Fruit fly (Drosophila melanogaster) whole organism, embryonic: ENCODE data around the gene Evi5.

ENCODE experiments used
- Awh ChIP-seq: fragments of 200-800 bp; sonication (Bioruptor generic); IDR thresholded peaks from 2 replicates; pipeline ENCODE4, ENCODE4 v1.3.6; 2022; ENCODE audit warnings: missing biosample characterization, missing genetic modification characterization
- Blimp-1 ChIP-seq: fragments of 200-800 bp; sonication (Bioruptor generic); optimal IDR thresholded peaks from 3 replicates; lab custom pipeline; 2018; ENCODE audit warnings: missing biosample characterization, missing genetic modification characterization, mild to moderate bottlenecking, moderate library complexity, missing genetic modification reagents
- CG11696 ChIP-seq: fragments of 200-800 bp; sonication (Bioruptor generic); IDR thresholded peaks from 2 replicates; pipeline ENCODE4 v1.3.6; 2022; ENCODE audit warnings: missing biosample characterization, missing genetic modification characterization
- CG13287 ChIP-seq: fragments of 200-800 bp; sonication (Bioruptor generic); IDR thresholded peaks from 2 replicates; pipeline ENCODE4 v1.3.6; 2022; ENCODE audit warnings: missing biosample characterization, missing genetic modification characterization; ENCODE audit not compliant: partially characterized antibody
- CG14050 ChIP-seq: fragments of 200-800 bp; sonication (Bioruptor generic); IDR thresholded peaks from 3 replicates; pipeline ENCODE4 v1.3.6; 2022; ENCODE audit warnings: missing biosample characterization, missing genetic modification characterization
- CG14667 ChIP-seq: fragments of 200-800 bp; sonication (Bioruptor generic); IDR thresholded peaks from 2 replicates; pipeline ENCODE4 v1.3.6; 2022; ENCODE audit warnings: missing biosample characterization, missing genetic modification characterization
- CG14710 ChIP-seq: fragments of 200-800 bp; sonication (Bioruptor generic); optimal IDR thresholded peaks from 3 replicates; lab custom pipeline; 2019; ENCODE audit warnings: missing biosample characterization, mild to moderate bottlenecking, missing genetic modification characterization, moderate library complexity
- CG16813 ChIP-seq: fragments of 200-800 bp; sonication (Bioruptor generic); IDR thresholded peaks from 3 replicates; pipeline ENCODE4 v1.3.6; 2022; ENCODE audit warnings: missing biosample characterization, missing genetic modification characterization; ENCODE audit not compliant: partially characterized antibody
- CG16863 ChIP-seq: fragments of 200-800 bp; sonication (Bioruptor generic); optimal IDR thresholded peaks from 3 replicates; lab custom pipeline; 2016; ENCODE audit warnings: missing biosample characterization, missing genetic modification characterization
- CG18262 ChIP-seq: fragments of 200-800 bp; optimal IDR thresholded peaks from 3 replicates; lab custom pipeline; 2019; ENCODE audit warnings: missing biosample characterization, mild to moderate bottlenecking, missing genetic modification characterization, moderate library complexity
- CG18599 ChIP-seq: fragments of 200-800 bp; sonication (Bioruptor generic); optimal IDR thresholded peaks from 3 replicates; lab custom pipeline; 2017; ENCODE audit warnings: missing biosample characterization, missing genetic modification characterization, mild to moderate bottlenecking, moderate library complexity, missing genetic modification reagents
- CG30403 ChIP-seq: fragments of 200-800 bp; sonication (Bioruptor generic); optimal IDR thresholded peaks from 3 replicates; lab custom pipeline; 2016; ENCODE audit warnings: missing biosample characterization, missing genetic modification characterization
- CG3065 ChIP-seq: fragments of 200-800 bp; sonication (Bioruptor generic); optimal IDR thresholded peaks from 2 replicates; lab custom pipeline; 2016; ENCODE audit warnings: missing biosample characterization, missing genetic modification characterization
- CG6272 ChIP-seq: fragments of 200-800 bp; sonication (Bioruptor generic); IDR thresholded peaks from 2 replicates; pipeline ENCODE4 v1.3.6; 2022; ENCODE audit warnings: missing biosample characterization, missing genetic modification characterization
- CG7372 ChIP-seq: fragments of 200-800 bp; sonication (Bioruptor generic); IDR thresholded peaks from 2 replicates; pipeline ENCODE4 v1.3.6; 2022; ENCODE audit warnings: missing biosample characterization, missing genetic modification characterization
- CG8944 ChIP-seq: fragments of 200-800 bp; sonication (Bioruptor generic); optimal IDR thresholded peaks from 3 replicates; lab custom pipeline; 2016; ENCODE audit warnings: missing biosample characterization, missing genetic modification characterization
- CG9727 ChIP-seq: fragments of 200-800 bp; sonication (Bioruptor generic); optimal IDR thresholded peaks from 3 replicates; lab custom pipeline; 2017; ENCODE audit warnings: missing biosample characterization, mild to moderate bottlenecking, missing genetic modification characterization
- Ets65A ChIP-seq: fragments of 200-800 bp; sonication (Bioruptor generic); peaks from one replicate; lab custom pipeline; 2016; ENCODE audit warnings: missing biosample characterization, missing genetic modification characterization
- Ets97D ChIP-seq: fragments of 200-800 bp; sonication (Bioruptor generic); optimal IDR thresholded peaks from 3 replicates; lab custom pipeline; 2016; ENCODE audit warnings: missing biosample characterization, missing genetic modification characterization
- Fer1 ChIP-seq: fragments of 200-800 bp; sonication (Bioruptor generic); optimal IDR thresholded peaks from 2 replicates; lab custom pipeline; 2017; ENCODE audit warnings: missing biosample characterization, mild to moderate bottlenecking, missing genetic modification characterization
- Fer2 ChIP-seq: fragments of 200-800 bp; sonication (Bioruptor generic); optimal IDR thresholded peaks from 2 replicates; lab custom pipeline; 2018; ENCODE audit warnings: missing biosample characterization, mild to moderate bottlenecking, missing genetic modification characterization, moderate library complexity
- Fer3 ChIP-seq: fragments of 200-800 bp; sonication (Bioruptor generic); optimal IDR thresholded peaks from 2 replicates; lab custom pipeline; 2018; ENCODE audit warnings: missing biosample characterization, mild to moderate bottlenecking, missing genetic modification characterization, moderate library complexity
- GATAe ChIP-seq: fragments of 200-800 bp; sonication (Bioruptor generic); conservative IDR thresholded peaks from 2 replicates; pipeline ENCODE4 v1.3.6; 2022; ENCODE audit warnings: missing biosample characterization, missing genetic modification characterization
- HLH4C ChIP-seq: fragments of 200-800 bp; sonication (Bioruptor generic); IDR thresholded peaks from 3 replicates; pipeline ENCODE4 v1.3.6; 2022; ENCODE audit warnings: missing biosample characterization, missing genetic modification characterization; ENCODE audit not compliant: partially characterized antibody
- NK7.1 ChIP-seq: fragments of 200-800 bp; sonication (Bioruptor generic); optimal IDR thresholded peaks from 3 replicates; lab custom pipeline; 2016; ENCODE audit warnings: missing biosample characterization, missing genetic modification characterization
- Nf-YA ChIP-seq: fragments of 200-800 bp; sonication (Bioruptor generic); IDR thresholded peaks from 2 replicates; pipeline ENCODE4 v1.3.6; 2022; ENCODE audit warnings: missing biosample characterization, missing genetic modification characterization
- Scr ChIP-seq: fragments of 200-800 bp; sonication (Bioruptor generic); IDR thresholded peaks from 2 replicates; pipeline ENCODE4 v1.3.6; 2022; ENCODE audit warnings: missing biosample characterization, missing genetic modification characterization; ENCODE audit not compliant: partially characterized antibody
- Ssrp ChIP-seq: fragments of 200-800 bp; sonication (Bioruptor generic); optimal IDR thresholded peaks from 2 replicates; lab custom pipeline; 2018; ENCODE audit warnings: missing biosample characterization, mild to moderate bottlenecking, missing genetic modification characterization, moderate library complexity
- Usf ChIP-seq: fragments of 200-800 bp; sonication (Bioruptor generic); optimal IDR thresholded peaks from 2 replicates; lab custom pipeline; 2017; ENCODE audit warnings: missing genotype, missing biosample characterization, missing genetic modification characterization
- al ChIP-seq: fragments of 200-800 bp; sonication (Bioruptor generic); IDR thresholded peaks from 2 replicates; pipeline ENCODE4 v1.3.6; 2022; ENCODE audit warnings: missing biosample characterization, missing genetic modification characterization
- dan ChIP-seq: fragments of 200-800 bp; sonication (Bioruptor generic); IDR thresholded peaks from 2 replicates; pipeline ENCODE4 v1.3.6; 2022; ENCODE audit warnings: missing biosample characterization, missing genetic modification characterization
- disco-r ChIP-seq: fragments of 200-800 bp; sonication (Bioruptor generic); optimal IDR thresholded peaks from 2 replicates; lab custom pipeline; 2016; ENCODE audit warnings: missing biosample characterization, missing genetic modification characterization
- ems ChIP-seq: fragments of 200-800 bp; sonication (Bioruptor generic); optimal IDR thresholded peaks from 3 replicates; lab custom pipeline; 2016; ENCODE audit warnings: missing biosample characterization, missing genetic modification characterization
- gsb-n ChIP-seq: fragments of 200-800 bp; sonication (Bioruptor generic); optimal IDR thresholded peaks from 3 replicates; lab custom pipeline; 2018; ENCODE audit warnings: missing biosample characterization, mild to moderate bottlenecking, missing genetic modification characterization
- ind ChIP-seq: fragments of 200-800 bp; sonication (Bioruptor generic); optimal IDR thresholded peaks from 3 replicates; lab custom pipeline; 2016; ENCODE audit warnings: missing biosample characterization, missing genetic modification characterization
- jigr1 ChIP-seq: fragments of 200-800 bp; sonication (Bioruptor generic); IDR thresholded peaks from 3 replicates; pipeline ENCODE4 v1.3.6; 2022; ENCODE audit warnings: missing biosample characterization, missing genetic modification characterization
- kay ChIP-seq: fragments of 200-800 bp; sonication (Bioruptor generic); optimal IDR thresholded peaks from 2 replicates; lab custom pipeline; 2016; ENCODE audit warnings: missing biosample characterization, missing genetic modification characterization
- mirr ChIP-seq: fragments of 200-800 bp; sonication (Bioruptor generic); optimal IDR thresholded peaks from 3 replicates; lab custom pipeline; 2018; ENCODE audit warnings: missing biosample characterization, mild to moderate bottlenecking, missing genetic modification characterization
- nau ChIP-seq: fragments of 200-800 bp; sonication (Bioruptor generic); optimal IDR thresholded peaks from 3 replicates; lab custom pipeline; 2017; ENCODE audit warnings: missing biosample characterization, mild to moderate bottlenecking, missing genetic modification characterization, missing genetic modification reagents
- nerfin-2 ChIP-seq: fragments of 200-800 bp; sonication (Bioruptor generic); IDR thresholded peaks from 2 replicates; pipeline ENCODE4 v1.3.6; 2022; ENCODE audit warnings: missing biosample characterization, missing genetic modification characterization; ENCODE audit not compliant: partially characterized antibody
- phol ChIP-seq: fragments of 200-800 bp; sonication (Bioruptor generic); optimal IDR thresholded peaks from 3 replicates; lab custom pipeline; 2018; ENCODE audit warnings: missing biosample characterization, mild to moderate bottlenecking, missing genetic modification characterization, moderate library complexity
- psq ChIP-seq: fragments of 200-800 bp; sonication (Bioruptor generic); optimal IDR thresholded peaks from 2 replicates; lab custom pipeline; 2017; ENCODE audit warnings: missing biosample characterization, missing genetic modification characterization
- rib ChIP-seq: fragments of 200-800 bp; sonication (Bioruptor generic); IDR thresholded peaks from 2 replicates; pipeline ENCODE4 v1.3.6; 2022; ENCODE audit warnings: missing biosample characterization, missing genetic modification characterization
- row ChIP-seq: fragments of 200-800 bp; sonication (Bioruptor generic); IDR thresholded peaks from 3 replicates; pipeline ENCODE4 v1.3.6; 2022; ENCODE audit warnings: missing biosample characterization, missing genetic modification characterization
- sens ChIP-seq: fragments of 200-800 bp; sonication (Bioruptor generic); peaks from one replicate; lab custom pipeline; 2016; ENCODE audit warnings: missing biosample characterization, missing genetic modification characterization
- tll ChIP-seq, 2 experiments: fragments of 200-800 bp in 1 of 2; fragments of >200 bp in 1 of 2; sonication (Bioruptor generic) in 1 of 2; optimal IDR thresholded peaks; 2 replicates each; lab custom pipeline; 2017 to 2019; ENCODE audit warnings: missing biosample characterization in 2 of 2, missing genetic modification characterization in 2 of 2, mild to moderate bottlenecking in 1 of 2, moderate library complexity in 1 of 2
- ttk ChIP-seq: fragments of 200-800 bp; sonication (Bioruptor generic); IDR thresholded peaks from 2 replicates; pipeline ENCODE4 v2.1.2; 2022; ENCODE audit warnings: missing biosample characterization, missing genetic modification characterization
- tup ChIP-seq: fragments of 200-800 bp; sonication (Bioruptor generic); optimal IDR thresholded peaks from 2 replicates; lab custom pipeline; 2016; ENCODE audit warnings: missing biosample characterization, mild to moderate bottlenecking, missing genetic modification characterization, moderate library complexity
- wor ChIP-seq: fragments of 200-800 bp; sonication (Bioruptor generic); IDR thresholded peaks from 2 replicates; pipeline ENCODE4 v1.3.6; 2022; ENCODE audit warnings: missing biosample characterization, missing genetic modification characterization

The Evi5 gene

dm6 chrX:11454189-11454882 lies at the start of gene Evi5, which contains the start of gene HP5:
Gene Evi5 (minus strand): TSS chrX:11454386.
Gene HP5 (plus strand): TSS chrX:11454786.
- TF ChIP-seq nerfin-2 (GFP tag; lab: Robert Waterston, UW) (no peak; the same call in 1 of the 2 replicates), ems (no peak), CG3065 (no peak), CG6272 (GFP tag; lab: Robert Waterston, UW) (peak; percentile 64; the same call in 1 of the 2 replicates), rib (GFP tag; lab: Robert Waterston, UW) (no peak), CG9727 (peak; percentile 49), phol (peak; percentile 63), tup (GFP tag; lab: Kevin White, UChicago) (no peak), CG14667 (0 out of 2 replicates have a peak, but pooled peaks have one; percentile 25), CG18599 (GFP tag; lab: Kevin White, UChicago) (no peak), sens (GFP tag; lab: Kevin White, UChicago) (peak; percentile 87), Usf (GFP tag; lab: Kevin White, UChicago) (no peak), tll (GFP tag; optimal IDR thresholded peaks at IDR 0.05; lab: Kevin White, UChicago) (peak in 1 of 2 experiments; percentile 54), CG30403 (GFP tag; lab: Kevin White, UChicago) (peak; percentile 71), disco-r (GFP tag; lab: Kevin White, UChicago) (no peak), Ets97D (GFP tag; lab: Kevin White, UChicago) (peak; percentile 74), NK7.1 (peak; percentile 1), jigr1 (0 out of 3 replicates have a peak, but pooled peaks have one; percentile 23), CG14710 (tag; lab: Kevin White, UChicago) (peak; percentile 57), CG11696 (no peak), CG14050 (GFP tag; lab: Robert Waterston, UW) (peak; percentile 20; the same call in 1 of the 3 replicates), row (GFP tag; lab: Robert Waterston, UW) (peak; percentile 87), Scr (peak; percentile 61), CG8944 (GFP tag; lab: Kevin White, UChicago) (peak; percentile 41), ind (GFP tag; lab: Kevin White, UChicago) (peak; percentile 52), CG13287 (GFP tag; lab: Robert Waterston, UW) (peak; percentile 57; the same call in 1 of the 2 replicates), al (GFP tag; lab: Robert Waterston, UW) (peak; percentile 57), Fer3 (peak; percentile 12), kay (peak; percentile 11), CG7372 (GFP tag; lab: Robert Waterston, UW) (peak; percentile 43; the same call in 1 of the 2 replicates), nau (GFP tag; lab: Kevin White, UChicago) (no peak), Ets65A (GFP tag; lab: Kevin White, UChicago) (peak; percentile 92), Awh (0 out of 2 replicates have a peak, but pooled peaks have one; percentile 20), CG16863 (no peak), wor (GFP tag; lab: Robert Waterston, UW) (no peak; the same call in 1 of the 2 replicates), ttk (no peak; the same call in 1 of the 2 replicates), Fer1 (GFP tag; lab: Kevin White, UChicago) (peak; percentile 15), psq (GFP tag; lab: Kevin White, UChicago) (no peak), Nf-YA (GFP tag; lab: Robert Waterston, UW) (no peak), Blimp-1 (GFP tag; lab: Kevin White, UChicago) (no peak), mirr (no peak), CG18262 (peak; percentile 36), dan (GFP tag; lab: Robert Waterston, UW) (no peak), CG16813 (peak; percentile 56; the same call in 2 of the 3 replicates), Ssrp (tag; lab: Kevin White, UChicago) (peak; percentile 2), GATAe (peak; percentile 24; the same call in 1 of the 2 replicates), HLH4C (GFP tag; lab: Robert Waterston, UW) (0 out of 3 replicates have a peak, but pooled peaks have one; percentile 22), Fer2 (tag; lab: Kevin White, UChicago) (no peak), gsb-n (tag; lab: Kevin White, UChicago) (no peak)
